Worm (Caenorhabditis elegans): ENCODE data around the gene F55B11.5.

DNA sequence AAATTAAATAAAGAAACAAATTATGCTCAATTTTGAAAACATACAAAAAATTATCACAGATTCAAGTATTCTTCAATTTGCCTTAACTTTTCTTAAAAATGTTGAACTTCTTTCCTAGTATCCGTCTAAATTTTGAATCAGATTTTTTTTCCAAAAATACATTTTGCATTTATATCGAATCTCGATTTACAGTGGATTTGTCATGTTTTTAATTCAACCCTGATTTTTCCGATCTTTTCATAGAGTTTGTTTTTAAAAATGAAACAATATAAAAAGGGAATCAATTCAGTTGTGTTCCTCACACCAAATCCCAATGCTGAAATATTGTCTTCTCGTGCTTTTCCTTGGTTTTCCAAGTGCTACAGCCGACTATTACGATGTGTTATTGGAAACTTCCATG lies 3.1 kb upstream of the F55B11.5 start, which contains the start of gene F55B11.3:
- no peak for TF ChIP-seq him-1 (tag; optimal IDR thresholded peaks at IDR 0.05)
- TF ChIP-seq dao-5 (tag; optimal IDR thresholded peaks at IDR 0.05): no peak
- no peak for TF ChIP-seq W03F9.2 (tag; optimal IDR thresholded peaks at IDR 0.05)
